Fruit fly (Drosophila melanogaster): ENCODE data around the gene Lcp65Ae.

- no peak for TF ChIP-seq fru (GFP tag; optimal IDR thresholded peaks at IDR 0.05)
- no peak for TF ChIP-seq N (GFP tag; optimal IDR thresholded peaks at IDR 0.05)
- TF ChIP-seq ey (GFP tag; optimal IDR thresholded peaks at IDR 0.05): no peak
- TF ChIP-seq Dfd (GFP tag; optimal IDR thresholded peaks at IDR 0.05): no peak
Measured at dm6 chr3L:6143188-6143755, 5.4 kb upstream of the Lcp65Ae start, which contains the start of gene Lcp65Ad.

All from whole organism, wandering third instar larva.